Fruit fly (Drosophila melanogaster) whole organism, wandering third instar larva: ENCODE results near the gene AhcyL1.

Experiments
- GATAd ChIP-seq: sonication (Bioruptor generic); optimal IDR thresholded peaks from 2 replicates; lab custom pipeline; 2016; ENCODE audit warnings: missing biosample characterization, missing genetic modification characterization
- Jra ChIP-seq: sonication (Bioruptor generic); optimal IDR thresholded peaks from 2 replicates; lab custom pipeline; 2016; ENCODE audit warnings: missing biosample characterization, missing genetic modification characterization
- foxo ChIP-seq, 2 experiments: fragments of 200-800 bp; sonication (Bioruptor generic); optimal IDR thresholded peaks; 2 replicates in 1 of 2; 3 replicates in 1 of 2; lab custom pipeline; 2016 to 2017; ENCODE audit warnings: missing biosample characterization in 2 of 2, missing genetic modification characterization in 2 of 2
- pan ChIP-seq: fragments of >200 bp; optimal IDR thresholded peaks from 2 replicates; lab custom pipeline; 2017

DNA sequence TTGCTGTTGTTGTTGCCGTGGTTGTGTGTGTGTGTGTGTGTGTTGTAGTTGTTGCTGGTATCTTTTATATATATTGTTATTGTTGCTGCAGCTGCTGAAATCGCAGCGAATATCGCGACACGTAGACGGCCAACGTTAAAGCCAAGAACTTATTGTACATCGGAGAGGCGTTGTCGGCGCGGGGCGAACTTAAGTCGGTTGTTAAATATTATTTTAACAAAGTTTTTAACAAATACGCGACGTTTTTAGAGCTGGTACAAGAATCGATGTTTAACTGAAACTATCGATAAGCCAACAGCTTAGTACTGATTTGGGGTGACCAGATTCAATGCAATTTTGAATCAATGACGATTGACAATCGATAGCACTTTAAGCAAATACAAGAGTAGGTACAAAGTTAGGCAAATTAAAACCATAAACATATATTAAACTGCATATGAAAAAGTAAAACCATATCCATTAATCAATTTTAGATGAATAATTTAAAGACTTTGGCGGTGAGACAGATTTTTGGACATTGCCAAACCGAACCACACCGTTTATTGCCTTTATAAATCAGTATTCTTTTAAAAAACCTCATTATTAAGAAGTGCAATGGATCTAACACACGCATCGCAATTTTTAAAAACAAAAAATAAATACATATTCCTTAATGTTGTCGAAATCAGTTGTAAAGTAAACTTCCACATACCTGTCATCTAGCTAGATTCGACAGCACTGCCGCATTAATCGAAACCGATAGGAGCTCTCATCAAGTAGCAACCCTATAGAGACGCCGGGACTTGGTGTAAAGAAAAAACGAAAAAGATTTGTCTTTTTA is 5.6 kb downstream of the AhcyL1 start, which contains the start of the genes Mrtf and Non2:
- TF ChIP-seq Jra (GFP tag; lab: Kevin White, UChicago): peak; percentile 67
- TF ChIP-seq GATAd (GFP tag; lab: Kevin White, UChicago): peak; percentile 18
- peak in 1 of 2 experiments; percentile 70 for TF ChIP-seq foxo (GFP tag; optimal IDR thresholded peaks at IDR 0.05; lab: Kevin White, UChicago)
- TF ChIP-seq pan (lab: Kevin White, UChicago): no peak
